Fruit fly (Drosophila melanogaster) whole organism, embryonic: ENCODE data around the gene CG8173.

Source experiments
- Ada2b ChIP-seq: fragments of 200-800 bp; sonication (Bioruptor generic); IDR thresholded peaks from 2 replicates; pipeline ENCODE4 v1.3.6; 2022; ENCODE audit warnings: missing biosample characterization, missing genetic modification characterization
- BEAF-32 ChIP-seq: fragments of 200-800 bp; sonication (Bioruptor generic); optimal IDR thresholded peaks from 3 replicates; lab custom pipeline; 2017; ENCODE audit warnings: missing biosample characterization, missing genetic modification characterization, mild to moderate bottlenecking, moderate library complexity, missing genetic modification reagents
- CG10366 ChIP-seq: fragments of 200-800 bp; sonication (Bioruptor generic); IDR thresholded peaks from 2 replicates; pipeline ENCODE4 v1.3.6; 2022; ENCODE audit warnings: missing biosample characterization, missing genetic modification characterization
- CG14050 ChIP-seq: fragments of 200-800 bp; sonication (Bioruptor generic); IDR thresholded peaks from 3 replicates; pipeline ENCODE4 v1.3.6; 2022; ENCODE audit warnings: missing biosample characterization, missing genetic modification characterization
- CG1603 ChIP-seq: fragments of 200-800 bp; sonication (Bioruptor generic); optimal IDR thresholded peaks from 2 replicates; lab custom pipeline; 2019; ENCODE audit warnings: missing biosample characterization, mild to moderate bottlenecking, missing genetic modification characterization, moderate library complexity
- CG16815 ChIP-seq: fragments of 200-800 bp; sonication (Bioruptor generic); optimal IDR thresholded peaks from 3 replicates; lab custom pipeline; 2017; ENCODE audit warnings: missing biosample characterization, mild to moderate bottlenecking, missing genetic modification characterization
- CG17359 ChIP-seq: fragments of 200-800 bp; sonication (Bioruptor generic); optimal IDR thresholded peaks from 3 replicates; lab custom pipeline; 2018; ENCODE audit warnings: missing biosample characterization, mild to moderate bottlenecking, missing genetic modification characterization, moderate library complexity
- CG18619 ChIP-seq: fragments of 200-800 bp; sonication (Bioruptor generic); optimal IDR thresholded peaks from 3 replicates; lab custom pipeline; 2017; ENCODE audit warnings: missing biosample characterization, mild to moderate bottlenecking, missing genetic modification characterization
- CG32772 ChIP-seq: fragments of 200-800 bp; sonication (Bioruptor generic); IDR thresholded peaks from 2 replicates; pipeline ENCODE4 v1.3.6; 2022; ENCODE audit warnings: missing biosample characterization, missing genetic modification characterization
- CG4328 ChIP-seq: fragments of 200-800 bp; sonication (Bioruptor generic); optimal IDR thresholded peaks from 3 replicates; lab custom pipeline; 2017; ENCODE audit warnings: missing biosample characterization, missing genetic modification reagents, missing genetic modification characterization
- CG6854 ChIP-seq: fragments of 200-800 bp; sonication (Bioruptor generic); optimal IDR thresholded peaks from 3 replicates; lab custom pipeline; 2017; ENCODE audit warnings: missing biosample characterization, mild to moderate bottlenecking, missing genetic modification characterization
- CG7928 ChIP-seq: fragments of 200-800 bp; sonication (Bioruptor generic); optimal IDR thresholded peaks from 2 replicates; lab custom pipeline; 2017; ENCODE audit warnings: missing biosample characterization, mild to moderate bottlenecking, missing genetic modification characterization
- Gsc ChIP-seq: fragments of 200-800 bp; sonication (Bioruptor generic); IDR thresholded peaks from 2 replicates; pipeline ENCODE4 v1.3.6; 2022; ENCODE audit warnings: missing biosample characterization, missing genetic modification characterization
- Gug ChIP-seq: fragments of 200-800 bp; sonication (Bioruptor generic); IDR thresholded peaks from 4 replicates; pipeline ENCODE4 v1.3.6; 2022; ENCODE audit warnings: missing biosample characterization, missing genetic modification characterization
- Mes4 ChIP-seq: fragments of 200-800 bp; sonication (Bioruptor generic); optimal IDR thresholded peaks from 2 replicates; lab custom pipeline; 2016; ENCODE audit warnings: missing biosample characterization, missing genetic modification characterization
- Pdp1 ChIP-seq, 2 experiments: fragments of 200-800 bp; sonication (Bioruptor generic); optimal IDR thresholded peaks; 3 replicates each; lab custom pipeline; 2016; ENCODE audit warnings: missing biosample characterization in 2 of 2, missing genetic modification characterization in 2 of 2, mild to moderate bottlenecking in 1 of 2, moderate library complexity in 1 of 2
- Poxn ChIP-seq: fragments of 200-800 bp; sonication (Bioruptor generic); IDR thresholded peaks from 2 replicates; pipeline ENCODE4 v1.3.6; 2022; ENCODE audit warnings: missing biosample characterization, missing genetic modification characterization
- Ssrp ChIP-seq: fragments of 200-800 bp; sonication (Bioruptor generic); optimal IDR thresholded peaks from 2 replicates; lab custom pipeline; 2018; ENCODE audit warnings: missing biosample characterization, mild to moderate bottlenecking, missing genetic modification characterization, moderate library complexity
- TFAM ChIP-seq: fragments of 200-800 bp; sonication (Bioruptor generic); optimal IDR thresholded peaks from 2 replicates; lab custom pipeline; 2017; ENCODE audit warnings: missing biosample characterization, missing genetic modification characterization, inconsistent platforms
- Tbp ChIP-seq: fragments of >200 bp; optimal IDR thresholded peaks from 2 replicates; lab custom pipeline; 2018; ENCODE audit warnings: missing biosample characterization, missing genetic modification characterization
- Trl ChIP-seq, 3 experiments: fragments of >200 bp in 2 of 3; fragments of 200-800 bp in 1 of 3; sonication (Bioruptor generic) in 1 of 3; optimal IDR thresholded peaks; 2 replicates in 1 of 3; 3 replicates in 2 of 3; lab custom pipeline; 2016 to 2017; ENCODE audit warnings: missing biosample characterization in 1 of 3, missing genetic modification characterization in 1 of 3
- ara ChIP-seq: fragments of 200-800 bp; sonication (Bioruptor generic); IDR thresholded peaks from 2 replicates; pipeline ENCODE4 v1.3.6; 2022; ENCODE audit warnings: missing biosample characterization, missing genetic modification characterization
- ase ChIP-seq: fragments of 200-800 bp; sonication (Bioruptor generic); IDR thresholded peaks from 3 replicates; pipeline ENCODE4 v1.3.6; 2022; ENCODE audit warnings: missing biosample characterization, missing genetic modification characterization
- bbx ChIP-seq: fragments of 200-800 bp; sonication (Bioruptor generic); IDR thresholded peaks from 2 replicates; pipeline ENCODE4 v1.3.6; 2022; ENCODE audit warnings: missing biosample characterization, missing genetic modification characterization; ENCODE audit not compliant: partially characterized antibody
- crp ChIP-seq, 2 experiments: fragments of 200-800 bp; sonication (Bioruptor generic); optimal IDR thresholded peaks; 2 replicates in 1 of 2; 3 replicates in 1 of 2; lab custom pipeline; 2017; ENCODE audit warnings: missing biosample characterization in 2 of 2, missing genetic modification characterization in 2 of 2, mild to moderate bottlenecking in 1 of 2, moderate library complexity in 1 of 2
- hth ChIP-seq: fragments of >200 bp; optimal IDR thresholded peaks from 2 replicates; lab custom pipeline; 2017; ENCODE audit warnings: inconsistent platforms
- jigr1 ChIP-seq: fragments of 200-800 bp; sonication (Bioruptor generic); IDR thresholded peaks from 3 replicates; pipeline ENCODE4 v1.3.6; 2022; ENCODE audit warnings: missing biosample characterization, missing genetic modification characterization
- otp ChIP-seq: fragments of 200-800 bp; sonication (Bioruptor generic); IDR thresholded peaks from 3 replicates; pipeline ENCODE4, ENCODE4 v1.3.6; 2022; ENCODE audit warnings: missing biosample characterization, missing genetic modification characterization
- pfk ChIP-seq: fragments of 200-800 bp; sonication (Bioruptor generic); optimal IDR thresholded peaks from 2 replicates; lab custom pipeline; 2018; ENCODE audit warnings: missing biosample characterization, mild to moderate bottlenecking, missing genetic modification characterization, moderate library complexity
- pros ChIP-seq: fragments of 200-800 bp; sonication (Bioruptor generic); optimal IDR thresholded peaks from 3 replicates; lab custom pipeline; 2019; ENCODE audit warnings: missing biosample characterization, mild to moderate bottlenecking, missing genetic modification characterization, moderate library complexity
- ranshi ChIP-seq: fragments of 200-800 bp; sonication (Bioruptor generic); IDR thresholded peaks from 2 replicates; pipeline ENCODE4 v1.3.6; 2022; ENCODE audit warnings: missing biosample characterization, missing genetic modification characterization
- salm ChIP-seq: fragments of 200-800 bp; sonication (Bioruptor generic); optimal IDR thresholded peaks from 2 replicates; lab custom pipeline; 2018; ENCODE audit warnings: missing biosample characterization, mild to moderate bottlenecking, missing genetic modification characterization
- sens ChIP-seq: fragments of 200-800 bp; sonication (Bioruptor generic); peaks from one replicate; lab custom pipeline; 2016; ENCODE audit warnings: missing biosample characterization, missing genetic modification characterization
- sqz ChIP-seq: fragments of 200-800 bp; sonication (Bioruptor generic); optimal IDR thresholded peaks from 3 replicates; lab custom pipeline; 2018; ENCODE audit warnings: missing biosample characterization, mild to moderate bottlenecking, missing genetic modification characterization
- stwl ChIP-seq: fragments of 200-800 bp; sonication (Bioruptor generic); optimal IDR thresholded peaks from 3 replicates; lab custom pipeline; 2018; ENCODE audit warnings: missing biosample characterization, mild to moderate bottlenecking, missing genetic modification characterization, moderate library complexity
- vvl ChIP-seq: fragments of 200-800 bp; sonication (Bioruptor generic); IDR thresholded peaks from 2 replicates; pipeline ENCODE4 v1.3.6; 2022; ENCODE audit warnings: missing biosample characterization, missing genetic modification characterization
- yki ChIP-seq: fragments of >200 bp; optimal IDR thresholded peaks from 3 replicates; lab custom pipeline; 2018
- z ChIP-seq: fragments of 200-800 bp; sonication (Bioruptor generic); IDR thresholded peaks from 3 replicates; pipeline ENCODE4 v1.3.6; 2022; ENCODE audit warnings: missing biosample characterization, missing genetic modification characterization
- zfh2 ChIP-seq: fragments of 200-800 bp; sonication (Bioruptor generic); optimal IDR thresholded peaks from 2 replicates; lab custom pipeline; 2016; ENCODE audit warnings: missing biosample characterization, missing genetic modification characterization

CG8173 gene

DNA sequence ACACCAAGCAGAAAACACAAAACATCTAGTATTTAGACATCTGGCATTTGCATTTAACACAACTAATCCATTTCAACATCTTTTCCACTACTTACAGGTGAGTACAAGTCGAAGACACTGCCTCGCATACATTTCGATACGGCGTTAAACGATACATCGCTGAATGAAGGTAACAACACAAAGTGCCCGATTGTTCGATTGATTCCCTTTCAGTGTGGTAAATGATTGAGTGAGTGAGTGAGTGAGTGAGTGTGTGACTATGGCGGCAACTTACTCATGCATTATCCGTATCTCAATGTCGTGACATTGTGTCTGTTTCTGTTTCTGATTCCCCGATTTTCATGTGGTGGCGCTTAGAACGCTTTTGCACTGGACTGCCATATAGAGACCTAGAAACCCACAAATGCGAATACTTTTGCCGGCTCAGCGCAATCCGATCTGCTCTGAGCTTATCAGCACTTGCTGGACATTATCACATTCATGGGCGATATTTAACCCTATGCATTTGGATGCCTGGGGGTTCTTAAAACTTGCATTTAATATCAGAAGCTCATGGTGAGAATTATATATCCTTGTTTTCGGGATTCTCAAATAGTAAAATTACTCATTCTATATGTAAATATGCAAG is 26.8 kb upstream of the CG8173 start:
- peak; percentile 13 for TF ChIP-seq BEAF-32 (GFP tag; lab: Kevin White, UChicago)
- TF ChIP-seq CG1603 (tag; lab: Kevin White, UChicago): peak; percentile 13
- TF ChIP-seq Gsc: no peak
- no peak for TF ChIP-seq hth
- peak; percentile 31 for TF ChIP-seq pfk (GFP tag; lab: Kevin White, UChicago)
- TF ChIP-seq CG7928 (GFP tag; lab: Kevin White, UChicago): no peak
- no peak for TF ChIP-seq Ssrp
- TF ChIP-seq stwl: peak; percentile 73
- peak; percentile 83 for TF ChIP-seq z
- TF ChIP-seq, all 482 proteins: peak for 5

DNA sequence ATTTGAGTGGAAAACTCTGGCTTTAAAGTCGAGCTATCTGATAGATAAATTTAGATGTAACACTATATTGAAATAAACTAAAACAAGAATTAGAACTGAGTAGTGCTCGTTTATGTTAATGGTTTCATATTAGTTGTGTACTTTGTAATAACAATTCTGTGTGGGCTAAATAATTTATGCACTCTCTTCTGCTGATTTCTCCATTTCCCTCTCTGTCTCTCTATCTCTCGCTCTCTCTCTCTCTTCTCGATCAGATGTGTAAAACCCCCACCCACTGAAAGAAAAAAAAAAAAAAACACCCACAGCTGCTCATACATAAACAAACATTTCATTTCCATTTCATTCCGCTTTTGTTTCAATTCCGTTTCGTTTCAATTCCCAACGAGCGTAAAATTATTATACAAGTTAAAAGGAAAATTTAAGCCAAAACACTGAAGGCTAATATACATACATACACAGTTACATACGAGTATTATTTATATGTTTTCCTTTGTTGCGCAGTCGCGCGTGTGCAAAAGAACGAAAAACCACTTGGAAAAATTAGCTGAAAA is 24.3 kb upstream of the CG8173 start:
- TF ChIP-seq CG17359 (tag; lab: Kevin White, UChicago): peak; percentile 7
- peak; percentile 23 for TF ChIP-seq pros (GFP tag; lab: Kevin White, UChicago)
- peak; percentile 46; the same call in 1 of the 2 replicates for TF ChIP-seq CG32772 (GFP tag; lab: Robert Waterston, UW)
- no peak for TF ChIP-seq ara
- TF ChIP-seq TFAM: no peak
- peak in 1 of 2 experiments; percentile 9 for TF ChIP-seq crp (GFP tag; optimal IDR thresholded peaks at IDR 0.05; lab: Kevin White, UChicago)
- TF ChIP-seq bbx (GFP tag; lab: Robert Waterston, UW): no peak
- TF ChIP-seq CG6854: no peak
- TF ChIP-seq ranshi: no peak
- no peak for TF ChIP-seq CG1603 (tag; lab: Kevin White, UChicago)
- no peak for TF ChIP-seq Ada2b (GFP tag; lab: Robert Waterston, UW)
- peak; percentile 15 for TF ChIP-seq stwl
- TF ChIP-seq zfh2: no peak
- no peak for TF ChIP-seq jigr1 (GFP tag; lab: Robert Waterston, UW)
- TF ChIP-seq CG16815 (GFP tag; lab: Kevin White, UChicago): no peak
- peak in 1 of 2 experiments; percentile 49 for TF ChIP-seq Pdp1 (GFP tag; optimal IDR thresholded peaks at IDR 0.05; lab: Kevin White, UChicago)
- no peak for TF ChIP-seq CG14050 (GFP tag; lab: Robert Waterston, UW)
- no peak for TF ChIP-seq Poxn
- TF ChIP-seq Tbp: no peak
- no peak for TF ChIP-seq yki (lab: Kevin White, UChicago)
- TF ChIP-seq salm (tag; lab: Kevin White, UChicago): no peak
- TF ChIP-seq Gug (GFP tag; lab: Robert Waterston, UW): no peak
- no peak for TF ChIP-seq ase (GFP tag; lab: Robert Waterston, UW)
- no peak for TF ChIP-seq CG18619 (GFP tag; lab: Kevin White, UChicago)
- peak; percentile 82 for TF ChIP-seq sqz (GFP tag; lab: Kevin White, UChicago)
- TF ChIP-seq pfk (GFP tag; lab: Kevin White, UChicago): peak; percentile 97
- no peak for TF ChIP-seq CG10366 (GFP tag; lab: Robert Waterston, UW)
- no peak for TF ChIP-seq Mes4 (GFP tag; lab: Kevin White, UChicago)
- TF ChIP-seq Trl (optimal IDR thresholded peaks at IDR 0.05; lab: Kevin White, UChicago): peak; percentile 49 to 64
- no peak for TF ChIP-seq Trl (GFP tag; optimal IDR thresholded peaks at IDR 0.05; lab: Kevin White, UChicago)
- no peak for TF ChIP-seq otp (GFP tag; lab: Robert Waterston, UW)
- TF ChIP-seq vvl (GFP tag; lab: Robert Waterston, UW): peak; percentile 69; the same call in 1 of the 2 replicates
- peak; percentile 68 for TF ChIP-seq sens (GFP tag; lab: Kevin White, UChicago)
- TF ChIP-seq CG4328 (GFP tag; lab: Kevin White, UChicago): no peak
- TF ChIP-seq, all 482 proteins: peak for 11
